Fruit fly (Drosophila melanogaster): ENCODE data around the gene Sgp.

Gene Sgp

DNA sequence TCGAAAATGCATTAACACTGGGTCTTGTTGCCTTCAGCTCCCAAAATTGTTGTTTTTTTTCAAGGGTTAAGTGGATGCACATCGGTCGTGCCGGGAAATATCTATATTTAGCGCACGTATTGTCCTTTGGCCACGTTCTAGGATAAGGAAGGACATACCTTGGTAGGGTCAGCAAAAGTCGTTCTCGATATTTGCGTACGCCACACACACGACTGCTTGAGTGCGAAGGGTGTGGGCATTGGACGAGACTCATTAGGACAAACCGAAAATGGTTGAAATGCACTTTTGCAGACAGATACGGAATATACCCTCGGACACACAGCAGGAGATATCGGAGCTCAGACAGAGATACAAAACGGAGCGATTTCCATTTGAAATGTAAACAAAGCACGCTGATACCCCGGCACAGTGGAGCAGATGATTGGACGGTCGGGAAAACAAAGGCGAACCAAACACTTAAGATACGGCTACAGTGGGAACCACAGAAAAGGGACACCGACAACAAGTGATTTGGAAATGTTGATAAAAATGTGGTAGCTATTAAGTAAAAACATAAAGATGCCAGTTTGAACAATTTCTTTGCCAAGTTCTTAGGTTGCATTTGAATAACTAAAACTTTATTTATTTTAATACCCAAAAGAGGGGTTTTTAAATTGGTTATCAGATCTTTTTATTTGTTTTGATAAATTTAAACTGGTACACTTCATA is 26.1 kb downstream of the Sgp start:
- TF ChIP-seq psq (optimal IDR thresholded peaks at IDR 0.05) = no peak
- TF ChIP-seq Dll (optimal IDR thresholded peaks at IDR 0.05) = no peak
- TF ChIP-seq usp (GFP tag; optimal IDR thresholded peaks at IDR 0.05) = no peak
- TF ChIP-seq pan (optimal IDR thresholded peaks at IDR 0.05) = no peak
- TF ChIP-seq EcR (GFP tag; optimal IDR thresholded peaks at IDR 0.05) = no peak
- TF ChIP-seq CG8478 (optimal IDR thresholded peaks at IDR 0.05) = no peak

DNA sequence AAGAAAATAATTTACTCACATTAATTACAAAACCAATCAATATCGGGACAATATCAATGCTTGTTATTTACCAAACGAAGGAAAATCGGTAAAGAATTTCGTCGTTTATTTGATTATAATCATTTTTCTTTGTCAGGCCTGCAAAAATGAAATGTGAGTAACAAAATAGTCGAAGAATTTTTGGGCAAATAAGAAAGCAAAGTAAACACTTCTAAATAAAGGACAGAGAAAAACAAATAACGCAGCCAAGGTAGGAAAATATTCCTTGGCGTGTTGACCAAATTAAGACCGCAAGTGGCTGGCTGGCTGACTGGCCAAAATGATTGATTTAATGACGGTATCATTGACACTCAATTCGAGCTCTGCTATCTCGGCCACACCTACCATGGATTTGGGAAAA is 28.6 kb downstream of the Sgp start:
- no peak for TF ChIP-seq CG8478 (optimal IDR thresholded peaks at IDR 0.05)

DNA sequence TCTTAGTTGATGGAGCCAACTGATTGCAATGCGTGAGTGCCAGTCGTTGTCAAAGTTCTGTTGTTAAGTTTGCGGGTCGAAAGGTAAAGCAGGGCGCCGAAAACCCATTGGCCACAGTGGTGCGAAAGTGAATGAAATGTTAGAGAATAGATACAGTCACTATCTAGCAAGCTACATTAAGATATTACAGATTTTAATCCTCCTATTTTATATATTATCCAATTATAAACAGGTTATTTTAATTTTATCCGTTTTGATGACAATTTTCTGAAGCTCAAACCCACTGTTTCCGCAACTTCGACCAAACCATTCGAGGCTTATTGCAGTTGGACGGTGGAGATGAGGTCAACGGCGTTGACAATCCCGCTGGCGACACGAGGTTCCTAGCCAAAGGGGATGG is 33.0 kb downstream of the Sgp start:
- TF ChIP-seq psq (optimal IDR thresholded peaks at IDR 0.05) (no peak), pan (optimal IDR thresholded peaks at IDR 0.05) (no peak), usp (GFP tag; optimal IDR thresholded peaks at IDR 0.05) (no peak), Dll (optimal IDR thresholded peaks at IDR 0.05) (no peak), EcR (GFP tag; optimal IDR thresholded peaks at IDR 0.05) (no peak), CG8478 (optimal IDR thresholded peaks at IDR 0.05) (no peak)

dm6 chr2L:8553789-8554626 is 34.5 kb downstream of the Sgp start:
- no peak for TF ChIP-seq Dll (optimal IDR thresholded peaks at IDR 0.05)
- no peak for TF ChIP-seq CG8478 (optimal IDR thresholded peaks at IDR 0.05)
- no peak for TF ChIP-seq usp (GFP tag; optimal IDR thresholded peaks at IDR 0.05)
- no peak for TF ChIP-seq psq (optimal IDR thresholded peaks at IDR 0.05)
- TF ChIP-seq EcR (GFP tag; optimal IDR thresholded peaks at IDR 0.05) = no peak
- TF ChIP-seq pan (optimal IDR thresholded peaks at IDR 0.05) = no peak

DNA sequence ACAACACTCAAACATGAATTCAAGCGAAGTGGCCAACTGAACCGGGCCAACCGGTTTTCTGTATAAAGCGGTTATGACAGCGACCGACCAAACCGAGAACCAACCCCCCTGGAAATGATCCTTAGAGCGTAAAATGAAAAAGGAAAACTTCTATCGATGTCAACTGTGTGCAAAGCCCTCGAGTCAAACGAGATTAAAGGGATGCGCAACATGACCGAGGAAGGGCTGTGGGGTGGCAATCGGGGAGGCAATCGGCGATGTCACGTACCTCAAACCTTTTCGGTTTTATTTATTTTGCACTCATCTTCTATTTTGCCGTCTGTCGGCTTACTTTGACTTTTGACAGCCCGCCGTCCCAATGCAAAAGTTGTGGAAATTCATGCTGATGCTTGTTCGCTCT is 36.7 kb downstream of the Sgp start:
- TF ChIP-seq Dll (optimal IDR thresholded peaks at IDR 0.05) (no peak), pan (optimal IDR thresholded peaks at IDR 0.05) (no peak), psq (optimal IDR thresholded peaks at IDR 0.05) (no peak), CG8478 (optimal IDR thresholded peaks at IDR 0.05) (no peak), EcR (GFP tag; optimal IDR thresholded peaks at IDR 0.05) (no peak), usp (GFP tag; optimal IDR thresholded peaks at IDR 0.05) (no peak)

- no peak for TF ChIP-seq usp (GFP tag; optimal IDR thresholded peaks at IDR 0.05)
- no peak for TF ChIP-seq EcR (GFP tag; optimal IDR thresholded peaks at IDR 0.05)
- no peak for TF ChIP-seq CG8478 (optimal IDR thresholded peaks at IDR 0.05)
- TF ChIP-seq Dll (optimal IDR thresholded peaks at IDR 0.05) = no peak
- TF ChIP-seq pan (optimal IDR thresholded peaks at IDR 0.05) = no peak
- no peak for TF ChIP-seq psq (optimal IDR thresholded peaks at IDR 0.05)
Observed at dm6 chr2L:8570408-8571072, 51.0 kb downstream of the Sgp start.

Data from whole organism.